Fruit fly (Drosophila melanogaster) whole organism, embryonic: ENCODE results near the gene CG14205.
A peak's percentile ranks its signal among the peaks of the same experiment; 100 is the strongest.

Experiments used
- Ada2b ChIP-seq: fragments of 200-800 bp; sonication (Bioruptor generic); IDR thresholded peaks from 2 replicates; pipeline ENCODE4 v1.3.6; 2022; ENCODE audit warnings: missing biosample characterization, missing genetic modification characterization
- CG11085 ChIP-seq: fragments of 200-800 bp; sonication (Bioruptor generic); IDR thresholded peaks from 2 replicates; pipeline ENCODE4 v1.3.6; 2022; ENCODE audit warnings: missing biosample characterization, missing genetic modification characterization
- CG11723 ChIP-seq: fragments of 200-800 bp; sonication (Bioruptor generic); optimal IDR thresholded peaks from 2 replicates; lab custom pipeline; 2017; ENCODE audit warnings: missing biosample characterization, mild to moderate bottlenecking, missing genetic modification characterization
- CG1233 ChIP-seq: fragments of 200-800 bp; sonication (Bioruptor generic); optimal IDR thresholded peaks from 4 replicates; lab custom pipeline; 2018; ENCODE audit warnings: missing biosample characterization, mild to moderate bottlenecking, missing genetic modification characterization
- CG13624 ChIP-seq: fragments of 200-800 bp; sonication (Bioruptor generic); optimal IDR thresholded peaks from 2 replicates; lab custom pipeline; 2016; ENCODE audit warnings: missing biosample characterization, missing genetic modification characterization
- CG15269 ChIP-seq: fragments of 200-800 bp; sonication (Bioruptor generic); optimal IDR thresholded peaks from 2 replicates; lab custom pipeline; 2018; ENCODE audit warnings: missing biosample characterization, mild to moderate bottlenecking, missing genetic modification characterization, moderate library complexity
- CG2116 ChIP-seq: fragments of 200-800 bp; sonication (Bioruptor generic); optimal IDR thresholded peaks from 3 replicates; lab custom pipeline; 2018; ENCODE audit warnings: missing biosample characterization, mild to moderate bottlenecking, missing genetic modification characterization
- CG31224 ChIP-seq: fragments of 200-800 bp; sonication (Bioruptor generic); IDR thresholded peaks from 2 replicates; pipeline ENCODE4 v1.3.6; 2022; ENCODE audit warnings: missing biosample characterization, missing genetic modification characterization
- CG34224 ChIP-seq: fragments of 200-800 bp; sonication (Bioruptor generic); IDR thresholded peaks from 3 replicates; pipeline ENCODE4 v1.3.6; 2022; ENCODE audit warnings: missing biosample characterization, missing genetic modification characterization; ENCODE audit not compliant: partially characterized antibody
- CG42726 ChIP-seq: fragments of 200-800 bp; sonication (Bioruptor generic); IDR thresholded peaks from 2 replicates; pipeline ENCODE4 v1.3.6; 2022; ENCODE audit warnings: missing biosample characterization, missing genetic modification characterization; ENCODE audit not compliant: partially characterized antibody
- CG43689 ChIP-seq: fragments of 200-800 bp; sonication (Bioruptor generic); IDR thresholded peaks from 2 replicates; pipeline ENCODE4 v1.3.6; 2022; ENCODE audit warnings: missing biosample characterization, missing genetic modification characterization
- CG6689 ChIP-seq: fragments of 200-800 bp; sonication (Bioruptor generic); IDR thresholded peaks from 2 replicates; pipeline ENCODE4 v1.3.6; 2022; ENCODE audit warnings: missing biosample characterization, missing genetic modification characterization
- CG6765 ChIP-seq: fragments of 200-800 bp; sonication (Bioruptor generic); optimal IDR thresholded peaks from 3 replicates; lab custom pipeline; 2017; ENCODE audit warnings: missing biosample characterization, mild to moderate bottlenecking, missing genetic modification characterization
- CG7372 ChIP-seq: fragments of 200-800 bp; sonication (Bioruptor generic); IDR thresholded peaks from 2 replicates; pipeline ENCODE4 v1.3.6; 2022; ENCODE audit warnings: missing biosample characterization, missing genetic modification characterization
- CG8089 ChIP-seq: fragments of 200-800 bp; sonication (Bioruptor generic); optimal IDR thresholded peaks from 3 replicates; lab custom pipeline; 2016; ENCODE audit warnings: missing biosample characterization, missing genetic modification characterization
- CG8290 ChIP-seq, 3 experiments: fragments of 200-800 bp; sonication (Bioruptor generic); optimal IDR thresholded peaks; 2 replicates each; lab custom pipeline; 2016 to 2019; ENCODE audit warnings: missing biosample characterization in 3 of 3, missing genetic modification characterization in 3 of 3, mild to moderate bottlenecking in 2 of 3, moderate library complexity in 1 of 3
- CG8359 ChIP-seq: fragments of 200-800 bp; sonication (Bioruptor generic); optimal IDR thresholded peaks from 2 replicates; lab custom pipeline; 2017; ENCODE audit warnings: missing biosample characterization, mild to moderate bottlenecking, missing genetic modification characterization, borderline replicate concordance
- CG9727 ChIP-seq: fragments of 200-800 bp; sonication (Bioruptor generic); optimal IDR thresholded peaks from 3 replicates; lab custom pipeline; 2017; ENCODE audit warnings: missing biosample characterization, mild to moderate bottlenecking, missing genetic modification characterization
- D19A ChIP-seq: fragments of 200-800 bp; optimal IDR thresholded peaks from 3 replicates; lab custom pipeline; 2019; ENCODE audit warnings: missing biosample characterization, mild to moderate bottlenecking, missing genetic modification characterization, moderate library complexity
- Dad ChIP-seq: fragments of 200-800 bp; sonication (Bioruptor generic); optimal IDR thresholded peaks from 3 replicates; lab custom pipeline; 2016; ENCODE audit warnings: missing biosample characterization, missing genetic modification characterization
- Dbx ChIP-seq: fragments of 200-800 bp; sonication (Bioruptor generic); IDR thresholded peaks from 3 replicates; pipeline ENCODE4 v1.3.6; 2022; ENCODE audit warnings: missing biosample characterization, missing genetic modification characterization
- Dip3 ChIP-seq: fragments of 200-800 bp; sonication (Bioruptor generic); optimal IDR thresholded peaks from 3 replicates; lab custom pipeline; 2016; ENCODE audit warnings: missing biosample characterization, missing genetic modification characterization
- GATAe ChIP-seq: fragments of 200-800 bp; sonication (Bioruptor generic); conservative IDR thresholded peaks from 2 replicates; pipeline ENCODE4 v1.3.6; 2022; ENCODE audit warnings: missing biosample characterization, missing genetic modification characterization
- HLH3B ChIP-seq: fragments of 200-800 bp; sonication (Bioruptor generic); IDR thresholded peaks from 2 replicates; pipeline ENCODE4 v1.3.6; 2022; ENCODE audit warnings: missing biosample characterization, missing genetic modification characterization
- MTF-1 ChIP-seq: fragments of 200-800 bp; sonication (Bioruptor generic); optimal IDR thresholded peaks from 2 replicates; lab custom pipeline; 2018; ENCODE audit warnings: missing biosample characterization, mild to moderate bottlenecking, missing genetic modification characterization, borderline replicate concordance
- NFAT ChIP-seq: fragments of 200-800 bp; sonication (Bioruptor generic); IDR thresholded peaks from 2 replicates; pipeline ENCODE4 v1.3.6; 2022; ENCODE audit warnings: missing biosample characterization, missing genetic modification characterization
- NK7.1 ChIP-seq: fragments of 200-800 bp; sonication (Bioruptor generic); optimal IDR thresholded peaks from 3 replicates; lab custom pipeline; 2016; ENCODE audit warnings: missing biosample characterization, missing genetic modification characterization
- Spps ChIP-seq: fragments of 200-800 bp; sonication (Bioruptor generic); optimal IDR thresholded peaks from 2 replicates; lab custom pipeline; 2018; ENCODE audit warnings: missing biosample characterization, mild to moderate bottlenecking, missing genetic modification characterization
- Ssrp ChIP-seq: fragments of 200-800 bp; sonication (Bioruptor generic); optimal IDR thresholded peaks from 2 replicates; lab custom pipeline; 2018; ENCODE audit warnings: missing biosample characterization, mild to moderate bottlenecking, missing genetic modification characterization, moderate library complexity
- YL-1 ChIP-seq: fragments of 200-800 bp; sonication (Bioruptor generic); optimal IDR thresholded peaks from 3 replicates; lab custom pipeline; 2017; ENCODE audit warnings: missing biosample characterization, mild to moderate bottlenecking, missing genetic modification characterization
- crc ChIP-seq: fragments of 200-800 bp; sonication (Bioruptor generic); optimal IDR thresholded peaks from 2 replicates; lab custom pipeline; 2016; ENCODE audit warnings: missing biosample characterization, missing genetic modification characterization
- croc ChIP-seq: fragments of 200-800 bp; sonication (Bioruptor generic); conservative IDR thresholded peaks from 3 replicates; pipeline ENCODE4 v1.3.6; 2022; ENCODE audit warnings: missing biosample characterization, missing genetic modification characterization
- ewg ChIP-seq: fragments of 200-800 bp; sonication (Bioruptor generic); optimal IDR thresholded peaks from 3 replicates; lab custom pipeline; 2017; ENCODE audit warnings: mild to moderate bottlenecking, missing biosample characterization, missing genetic modification reagents, missing genetic modification characterization
- gcm2 ChIP-seq: fragments of 200-800 bp; sonication (Bioruptor generic); optimal IDR thresholded peaks from 2 replicates; lab custom pipeline; 2016; ENCODE audit warnings: missing biosample characterization, missing genetic modification characterization
- gfzf ChIP-seq: fragments of 200-800 bp; sonication (Bioruptor generic); optimal IDR thresholded peaks from 2 replicates; lab custom pipeline; 2016; ENCODE audit warnings: missing biosample characterization, mild to moderate bottlenecking, missing genetic modification characterization, moderate library complexity
- hkb ChIP-seq, 2 experiments: fragments of 200-800 bp in 1 of 2; fragments of >200 bp in 1 of 2; sonication (Bioruptor generic) in 1 of 2; IDR thresholded peaks in 1 of 2; optimal IDR thresholded peaks in 1 of 2; 2 replicates each; pipeline versions ENCODE4 v1.3.6 to Lab custom; 2017 to 2022; ENCODE audit warnings: missing biosample characterization in 1 of 2, missing genetic modification characterization in 1 of 2
- ind ChIP-seq: fragments of 200-800 bp; sonication (Bioruptor generic); optimal IDR thresholded peaks from 3 replicates; lab custom pipeline; 2016; ENCODE audit warnings: missing biosample characterization, missing genetic modification characterization
- inv ChIP-seq: fragments of 200-800 bp; sonication (Bioruptor generic); IDR thresholded peaks from 2 replicates; pipeline ENCODE4 v1.3.6; 2022; ENCODE audit warnings: missing biosample characterization, missing genetic modification characterization; ENCODE audit not compliant: partially characterized antibody
- lab ChIP-seq: fragments of 200-800 bp; sonication (Bioruptor generic); optimal IDR thresholded peaks from 3 replicates; lab custom pipeline; 2017; ENCODE audit warnings: missing biosample characterization, missing genetic modification characterization, mild to moderate bottlenecking, moderate library complexity, missing genetic modification reagents
- p53 ChIP-seq: fragments of 200-800 bp; sonication (Bioruptor generic); optimal IDR thresholded peaks from 2 replicates; lab custom pipeline; 2016; ENCODE audit warnings: missing biosample characterization, missing genetic modification characterization
- pfk ChIP-seq: fragments of 200-800 bp; sonication (Bioruptor generic); optimal IDR thresholded peaks from 2 replicates; lab custom pipeline; 2018; ENCODE audit warnings: missing biosample characterization, mild to moderate bottlenecking, missing genetic modification characterization, moderate library complexity
- rib ChIP-seq: fragments of 200-800 bp; sonication (Bioruptor generic); IDR thresholded peaks from 2 replicates; pipeline ENCODE4 v1.3.6; 2022; ENCODE audit warnings: missing biosample characterization, missing genetic modification characterization
- salm ChIP-seq: fragments of 200-800 bp; sonication (Bioruptor generic); optimal IDR thresholded peaks from 2 replicates; lab custom pipeline; 2018; ENCODE audit warnings: missing biosample characterization, mild to moderate bottlenecking, missing genetic modification characterization
- schlank ChIP-seq: fragments of 200-800 bp; sonication (Bioruptor generic); optimal IDR thresholded peaks from 2 replicates; lab custom pipeline; 2018; ENCODE audit warnings: missing biosample characterization, mild to moderate bottlenecking, missing genetic modification characterization
- sens ChIP-seq: fragments of 200-800 bp; sonication (Bioruptor generic); peaks from one replicate; lab custom pipeline; 2016; ENCODE audit warnings: missing biosample characterization, missing genetic modification characterization
- sens-2 ChIP-seq: fragments of 200-800 bp; sonication (Bioruptor generic); IDR thresholded peaks from 2 replicates; pipeline ENCODE4 v1.3.6; 2022; ENCODE audit warnings: missing biosample characterization, missing genetic modification characterization
- seq ChIP-seq: fragments of 200-800 bp; sonication (Bioruptor generic); IDR thresholded peaks from 2 replicates; pipeline ENCODE4 v1.3.6; 2022; ENCODE audit warnings: missing biosample characterization, missing genetic modification characterization
- shn ChIP-seq: fragments of 200-800 bp; sonication (Bioruptor generic); optimal IDR thresholded peaks from 3 replicates; lab custom pipeline; 2016; ENCODE audit warnings: missing biosample characterization, missing genetic modification characterization
- tgo ChIP-seq: fragments of 200-800 bp; sonication (Bioruptor generic); IDR thresholded peaks from 3 replicates; pipeline ENCODE4 v1.3.6; 2022; ENCODE audit warnings: missing biosample characterization, missing genetic modification characterization
- zfh2 ChIP-seq: fragments of 200-800 bp; sonication (Bioruptor generic); optimal IDR thresholded peaks from 2 replicates; lab custom pipeline; 2016; ENCODE audit warnings: missing biosample characterization, missing genetic modification characterization

Gene CG14205

DNA sequence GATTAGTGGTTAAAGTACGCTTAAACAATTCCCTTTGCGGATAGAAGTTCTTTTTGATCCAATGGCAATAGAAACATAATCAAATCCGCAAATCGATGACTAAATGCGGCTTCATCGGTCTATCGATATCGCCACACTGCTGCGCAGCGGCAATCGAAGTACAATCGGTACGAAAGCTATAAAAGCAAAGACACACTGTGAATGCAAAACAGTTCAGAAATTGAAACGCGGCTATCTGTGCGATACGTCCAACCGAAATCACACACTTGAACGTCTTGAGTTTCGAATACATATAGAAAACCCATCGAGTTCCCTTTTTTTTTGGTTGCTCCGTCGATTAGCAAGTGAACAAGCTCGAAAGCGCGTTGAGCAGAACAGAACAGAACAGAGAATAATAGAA is 12.6 kb downstream of the CG14205 start, which contains the start of gene CG14207 (continued):
- peak; percentile 54; the same call in 1 of the 2 replicates for TF ChIP-seq rib (GFP tag; lab: Robert Waterston, UW)
- TF ChIP-seq HLH3B (GFP tag; lab: Robert Waterston, UW), result no peak
- TF ChIP-seq GATAe, result no peak
- TF ChIP-seq Dip3 (GFP tag; lab: Kevin White, UChicago), result peak; percentile 2
- TF ChIP-seq CG11085 (GFP tag; lab: Robert Waterston, UW), result no peak
- no peak for TF ChIP-seq shn
- peak; percentile 56 for TF ChIP-seq CG13624 (GFP tag; lab: Kevin White, UChicago)
- no peak for TF ChIP-seq zfh2 (GFP tag; lab: Kevin White, UChicago)
- TF ChIP-seq CG8359 (GFP tag; lab: Kevin White, UChicago), result no peak
- TF ChIP-seq gfzf, result peak; percentile 3
- no peak for TF ChIP-seq crc (GFP tag; lab: Kevin White, UChicago)
- TF ChIP-seq CG31224 (GFP tag; lab: Robert Waterston, UW), result no peak
- TF ChIP-seq Ssrp (tag; lab: Kevin White, UChicago), result no peak
- peak; percentile 63 for TF ChIP-seq sens (GFP tag; lab: Kevin White, UChicago)
- peak; percentile 31 for TF ChIP-seq CG15269
- TF ChIP-seq hkb (optimal IDR thresholded peaks at IDR 0.05; lab: Kevin White, UChicago), result no peak
- TF ChIP-seq hkb (GFP tag; IDR thresholded peaks at IDR 0.05; lab: Robert Waterston, UW), result no peak
- peak; percentile 10 for TF ChIP-seq YL-1 (GFP tag; lab: Kevin White, UChicago)
- TF ChIP-seq tgo (GFP tag; lab: Robert Waterston, UW), result no peak
- TF ChIP-seq CG9727 (GFP tag; lab: Kevin White, UChicago), result no peak
- no peak for TF ChIP-seq CG11723
- TF ChIP-seq D19A (tag; lab: Kevin White, UChicago), result peak; percentile 20
- TF ChIP-seq CG43689 (GFP tag; lab: Robert Waterston, UW), result no peak
- no peak for TF ChIP-seq salm
- no peak for TF ChIP-seq Ada2b (GFP tag; lab: Robert Waterston, UW)
- TF ChIP-seq CG8089 (GFP tag; lab: Kevin White, UChicago), result no peak
- no peak for TF ChIP-seq CG6765 (GFP tag; lab: Kevin White, UChicago)
- TF ChIP-seq croc (GFP tag; lab: Robert Waterston, UW), result no peak
- no peak for TF ChIP-seq Dad (GFP tag; lab: Kevin White, UChicago)
- TF ChIP-seq NFAT (GFP tag; lab: Robert Waterston, UW), result peak; percentile 23; the same call in 1 of the 2 replicates
- TF ChIP-seq ewg (GFP tag; lab: Kevin White, UChicago), result peak; percentile 40
- no peak for TF ChIP-seq sens-2 (GFP tag; lab: Robert Waterston, UW)
- TF ChIP-seq p53 (GFP tag; lab: Kevin White, UChicago), result no peak
- TF ChIP-seq inv (GFP tag; lab: Robert Waterston, UW), result peak; percentile 32; the same call in 1 of the 2 replicates
- peak; percentile 9 for TF ChIP-seq MTF-1 (GFP tag; lab: Kevin White, UChicago)
- TF ChIP-seq CG1233, result no peak
- TF ChIP-seq CG6689 (GFP tag; lab: Robert Waterston, UW), result no peak
- peak; percentile 86 for TF ChIP-seq CG2116 (GFP tag; lab: Kevin White, UChicago)
- TF ChIP-seq ind (GFP tag; lab: Kevin White, UChicago), result no peak
- no peak for TF ChIP-seq seq (GFP tag; lab: Robert Waterston, UW)
- TF ChIP-seq lab, result peak; percentile 14
- no peak for TF ChIP-seq CG8290 (GFP tag; optimal IDR thresholded peaks at IDR 0.05; lab: Kevin White, UChicago)
- peak in 1 of 2 experiments; percentile 63 for TF ChIP-seq CG8290 (tag; optimal IDR thresholded peaks at IDR 0.05; lab: Kevin White, UChicago)
- peak; percentile 73 for TF ChIP-seq CG34224 (GFP tag; lab: Robert Waterston, UW)
- no peak for TF ChIP-seq NK7.1 (GFP tag; lab: Kevin White, UChicago)
- no peak for TF ChIP-seq Spps (tag; lab: Kevin White, UChicago)
- TF ChIP-seq pfk (GFP tag; lab: Kevin White, UChicago), result no peak
- TF ChIP-seq gcm2, result no peak
- TF ChIP-seq Dbx (GFP tag; lab: Robert Waterston, UW), result peak; percentile 50; the same call in 2 of the 3 replicates
- peak; percentile 59; the same call in 1 of the 2 replicates for TF ChIP-seq CG42726
- no peak for TF ChIP-seq CG7372 (GFP tag; lab: Robert Waterston, UW)
- TF ChIP-seq schlank (tag; lab: Kevin White, UChicago), result peak; percentile 10
